Worm (Caenorhabditis elegans) whole organism, L2 larva: Measurements from ENCODE around the gene T05A7.6.

Source experiments
- R02D3.7 ChIP-seq: fragments of 150-350 bp; optimal IDR thresholded peaks from 2 replicates; lab custom pipeline; 2014; ENCODE audit warnings: missing biosample characterization, missing genetic modification characterization
- aly-2 ChIP-seq: fragments of 150-350 bp; optimal IDR thresholded peaks from 2 replicates; lab custom pipeline; 2014; ENCODE audit warnings: missing biosample characterization, missing genetic modification characterization
- blmp-1 ChIP-seq: sonication (generic microtip); optimal IDR thresholded peaks from 2 replicates; lab custom pipeline; 2017; ENCODE audit warnings: missing genetic modification characterization, mild to moderate bottlenecking, missing compliant biosample characterization, antibody characterized with exemption, moderate library complexity; ENCODE audit not compliant: insufficient read depth
- dmd-4 ChIP-seq: sonication (generic microtip); optimal IDR thresholded peaks from 2 replicates; lab custom pipeline; 2017; ENCODE audit warnings: missing biosample characterization, missing genetic modification characterization
- lin-11 ChIP-seq: fragments of 150-350 bp; sonication (generic microtip); optimal IDR thresholded peaks from 2 replicates; lab custom pipeline; 2014; ENCODE audit warnings: missing biosample characterization, missing genetic modification characterization, inconsistent platforms, mixed read lengths
- lin-39 ChIP-seq: fragments of 150-350 bp; optimal IDR thresholded peaks from 2 replicates; lab custom pipeline; 2014; ENCODE audit warnings: missing biosample characterization, missing genetic modification reagents, missing genetic modification characterization
- nhr-11 ChIP-seq: fragments of 150-350 bp; optimal IDR thresholded peaks from 2 replicates; lab custom pipeline; 2014; ENCODE audit warnings: missing biosample characterization, missing genetic modification characterization
- snpc-4 ChIP-seq: fragments of 150-350 bp; optimal IDR thresholded peaks from 2 replicates; lab custom pipeline; 2014; ENCODE audit warnings: missing biosample characterization, missing genetic modification characterization
- unc-62 ChIP-seq: fragments of 150-350 bp; optimal IDR thresholded peaks from 2 replicates; lab custom pipeline; 2014; ENCODE audit warnings: missing biosample characterization, missing genetic modification reagents, missing genetic modification characterization
- ztf-11 ChIP-seq: sonication (generic microtip); optimal IDR thresholded peaks from 2 replicates; lab custom pipeline; 2017; ENCODE audit warnings: missing biosample characterization, missing genetic modification characterization
- ztf-4 ChIP-seq: fragments of 150-350 bp; optimal IDR thresholded peaks from 2 replicates; lab custom pipeline; 2014; ENCODE audit warnings: missing biosample characterization, missing genetic modification characterization

DNA sequence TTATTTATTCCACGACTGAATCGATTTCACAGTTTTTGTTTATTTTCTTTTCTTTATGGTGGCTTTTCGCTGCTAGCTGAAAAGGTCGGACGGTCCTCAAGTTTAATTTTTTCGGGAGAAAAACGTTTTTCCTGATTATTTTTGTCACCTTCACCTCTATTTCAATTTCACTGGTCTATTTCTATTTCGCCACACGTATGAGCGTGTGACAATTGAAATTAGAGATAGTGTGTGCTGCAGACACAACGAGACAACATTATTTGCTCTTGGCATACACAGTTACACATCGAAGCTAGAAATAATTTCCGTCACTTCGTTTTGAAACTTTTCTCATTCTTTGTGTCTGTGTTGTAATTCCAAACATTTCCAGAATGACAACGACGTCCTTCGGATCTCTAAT, 44.1 kb upstream of the T05A7.6 start, which contains the start of gene F41C3.8:
- TF ChIP-seq dmd-4 (tag; lab: Kevin White, UChicago), result no peak
- TF ChIP-seq nhr-11 (tag; lab: Kevin White, UChicago), result no peak
- TF ChIP-seq unc-62 (GFP tag; lab: Kevin White, UChicago), result no peak
- no peak for TF ChIP-seq snpc-4 (tag; lab: Kevin White, UChicago)
- no peak for TF ChIP-seq aly-2 (tag; lab: Kevin White, UChicago)
- TF ChIP-seq R02D3.7, result no peak
- no peak for TF ChIP-seq lin-39
- TF ChIP-seq ztf-11 (tag; lab: Kevin White, UChicago), result no peak
- TF ChIP-seq blmp-1 (tag; lab: Kevin White, UChicago), result no peak
- TF ChIP-seq ztf-4, result no peak
- no peak for TF ChIP-seq lin-11 (tag; lab: Kevin White, UChicago)
